Worm (Caenorhabditis elegans) whole organism, early embryonic: Measurements from ENCODE around the gene nstp-5.

Experiments
- ama-1 ChIP-seq: fragments of 150-350 bp; optimal IDR thresholded peaks from 2 replicates; lab custom pipeline; 2014
- ets-7 ChIP-seq: sonication (generic microtip); optimal IDR thresholded peaks from 2 replicates; lab custom pipeline; 2016; ENCODE audit warnings: missing genotype, missing genetic modification characterization, missing compliant biosample characterization
- hmbx-1 ChIP-seq: sonication (generic microtip); optimal IDR thresholded peaks from 2 replicates; lab custom pipeline; 2016; ENCODE audit warnings: mild to moderate bottlenecking, missing genetic modification characterization, missing compliant biosample characterization
- hmg-4 ChIP-seq: fragments of 200-800 bp; sonication (Bioruptor generic); optimal IDR thresholded peaks from 2 replicates; lab custom pipeline; 2018; ENCODE audit warnings: mild to moderate bottlenecking, missing genetic modification characterization, missing compliant biosample characterization
- scrt-1 ChIP-seq: fragments of 200-800 bp; sonication (Bioruptor generic); IDR thresholded peaks from 2 replicates; pipeline ENCODE4 v1.3.6; 2022; ENCODE audit warnings: missing genetic modification characterization, missing compliant biosample characterization
- sea-1 ChIP-seq: fragments of 200-800 bp; sonication (Bioruptor generic); conservative IDR thresholded peaks from 2 replicates; pipeline ENCODE4 v1.3.6; 2022; ENCODE audit warnings: missing genetic modification characterization, missing compliant biosample characterization
- tra-4 ChIP-seq: sonication (generic microtip); optimal IDR thresholded peaks from 2 replicates; lab custom pipeline; 2017; ENCODE audit warnings: missing genetic modification characterization, missing compliant biosample characterization

DNA sequence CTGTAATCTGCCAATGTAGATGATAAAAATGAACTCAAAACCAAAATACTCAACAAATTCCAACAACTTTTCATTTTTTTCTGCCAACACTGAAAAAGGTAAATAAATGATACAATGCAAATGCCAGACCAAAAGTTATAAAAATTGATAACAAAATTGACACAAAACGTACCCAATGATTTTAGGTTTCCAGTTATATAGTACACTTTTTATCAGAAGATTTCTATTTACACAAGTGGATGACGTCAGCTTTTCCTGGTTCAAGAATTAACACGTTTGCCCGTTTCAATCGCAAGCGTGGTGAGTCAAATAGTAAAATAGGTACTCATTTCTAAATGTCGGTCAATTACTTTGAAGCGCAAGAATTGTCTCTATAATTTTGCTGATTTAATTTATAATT is 24.2 kb downstream of the nstp-5 start, which contains the start of gene ZK896.5:
- TF ChIP-seq scrt-1 (GFP tag; lab: Robert Waterston, UW) (no peak), hmg-4 (GFP tag; lab: Kevin White, UChicago) (no peak), sea-1 (no peak), tra-4 (tag; lab: Kevin White, UChicago) (no peak), hmbx-1 (no peak), ets-7 (no peak), ama-1 (lab: Kevin White, UChicago) (no peak)
